Fruit fly (Drosophila melanogaster) ovary, adult (tissue): ENCODE measurements around the gene DNAlig3.

Source experiments
- CG17801 ChIP-seq: fragments of 200-800 bp; optimal IDR thresholded peaks from 2 replicates; lab custom pipeline; 2019; ENCODE audit warnings: missing biosample characterization, mild to moderate bottlenecking, missing genetic modification characterization, moderate library complexity; ENCODE audit not compliant: partially characterized antibody

The DNAlig3 gene

dm6 chr3R:12435948-12436347 lies 34.3 kb upstream of the DNAlig3 start, which contains the start of gene Desat2:
Gene Desat2, plus strand, starts transcription at chr3R:12436248.
- TF ChIP-seq CG17801 (GFP tag; lab: Kevin White, UChicago), result no peak

DNA sequence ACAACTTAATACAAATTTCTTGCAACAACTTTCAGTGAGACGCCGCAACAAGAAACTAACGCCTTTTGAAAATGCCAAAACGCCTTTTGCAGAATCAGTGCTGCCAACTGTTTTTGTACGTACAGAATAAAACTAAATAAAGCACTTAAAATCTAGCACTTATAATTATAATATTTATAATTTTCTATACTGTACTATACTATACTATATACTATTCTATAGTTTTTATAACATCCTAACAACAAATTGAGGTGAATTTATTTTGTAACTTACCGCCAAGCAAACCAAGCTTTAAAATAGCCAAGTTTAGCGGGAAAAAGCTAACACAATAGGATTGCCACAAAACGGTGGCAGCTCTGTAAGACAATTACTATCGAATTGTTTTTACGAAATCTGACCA lies 32.1 kb upstream of the DNAlig3 start, which contains the start of the genes Aos1 and Srlp:
TSS of gene Aos1 (minus strand) at position 59 of the 400 bp plus-strand sequence.
TSS of gene Srlp (plus strand) at position 335 of the 400 bp plus-strand sequence.
- peak; percentile 52 for TF ChIP-seq CG17801 (GFP tag; lab: Kevin White, UChicago)

dm6 chr3R:12431030-12431489 lies 29.4 kb upstream of the DNAlig3 start, which contains the start of gene Prosalpha2:
Gene Prosalpha2, plus strand, starts transcription at chr3R:12431321.
- TF ChIP-seq CG17801 (GFP tag; lab: Kevin White, UChicago), result peak; percentile 21

dm6 chr3R:12429120-12429610 lies 27.5 kb upstream of the DNAlig3 start, which contains the start of the genes CG5641 and CG5245:
Gene CG5641, minus strand, starts transcription at chr3R:12429282.
Gene CG5245, plus strand, starts transcription at chr3R:12429560.
- TF ChIP-seq CG17801 (GFP tag; lab: Kevin White, UChicago), result no peak

DNA sequence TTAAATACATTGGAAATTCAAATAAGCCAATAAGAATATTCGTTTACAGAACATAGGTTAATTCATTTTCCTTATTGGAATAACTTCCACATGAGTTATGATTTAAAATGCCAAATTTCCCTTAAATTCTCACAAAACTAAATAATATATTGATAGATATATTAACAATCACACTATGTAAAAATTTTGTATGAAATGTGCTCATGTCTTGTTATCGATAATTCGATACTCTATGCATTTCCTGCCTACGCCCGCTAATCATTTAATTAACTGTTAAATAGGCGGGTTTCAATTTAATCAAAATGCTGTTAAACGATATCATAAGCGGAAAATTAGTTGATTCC lies 24.6 kb upstream of the DNAlig3 start, which contains the start of gene NANS:
TSS of gene NANS (plus strand) at position 269 of the 344 bp plus-strand sequence.
- no peak for TF ChIP-seq CG17801 (GFP tag; lab: Kevin White, UChicago)

- TF ChIP-seq CG17801 (GFP tag; lab: Kevin White, UChicago), result no peak
Observed at dm6 chr3R:12425510-12426309, 24.1 kb upstream of the DNAlig3 start, which contains the start of gene Pp1-87B. Gene Pp1-87B, minus strand, starts transcription at chr3R:12425917.

dm6 chr3R:12423997-12424396 lies 22.4 kb upstream of the DNAlig3 start:
- no peak for TF ChIP-seq CG17801 (GFP tag; lab: Kevin White, UChicago)

- no peak for TF ChIP-seq CG17801 (GFP tag; lab: Kevin White, UChicago)
Observed at dm6 chr3R:12422379-12422975, 20.8 kb upstream of the DNAlig3 start, which contains the start of the genes Scgbeta and CG17202. Gene Scgbeta, minus strand, starts transcription at chr3R:12422429. Gene CG17202, plus strand, starts transcription at chr3R:12422768.

dm6 chr3R:12413274-12413958 lies 11.8 kb upstream of the DNAlig3 start, which contains the start of the genes Dip-C and pps:
Gene Dip-C, minus strand, starts transcription at chr3R:12413759.
Gene pps, plus strand, starts transcription at chr3R:12413828.
- peak; percentile 41 for TF ChIP-seq CG17801 (GFP tag; lab: Kevin White, UChicago)

dm6 chr3R:12411449-12411848 lies 9.8 kb upstream of the DNAlig3 start:
- TF ChIP-seq CG17801 (GFP tag; lab: Kevin White, UChicago), result no peak

DNA sequence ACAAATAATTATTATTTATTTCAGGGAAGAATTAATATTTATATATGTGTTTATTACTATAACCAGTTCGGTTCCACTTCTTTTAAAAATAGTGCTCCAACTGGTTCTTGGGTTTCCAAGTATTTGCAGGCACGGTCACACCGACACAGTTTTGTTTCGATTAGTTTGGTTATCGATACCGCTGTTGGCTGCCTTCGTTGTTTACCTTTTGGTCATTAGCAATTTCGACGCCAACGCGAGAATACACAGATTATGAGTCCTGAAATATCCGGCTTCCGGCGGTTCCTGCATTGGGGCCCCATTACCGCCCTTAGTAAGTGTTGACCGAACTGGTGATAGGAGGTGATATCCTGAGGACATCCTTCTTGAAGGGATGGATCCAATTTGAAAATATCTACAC lies 6.5 kb upstream of the DNAlig3 start, which contains the start of gene CG5196:
TSS of gene CG5196 (plus strand) at position 157 of the 400 bp plus-strand sequence.
- TF ChIP-seq CG17801 (GFP tag; lab: Kevin White, UChicago), result peak; percentile 25

DNA sequence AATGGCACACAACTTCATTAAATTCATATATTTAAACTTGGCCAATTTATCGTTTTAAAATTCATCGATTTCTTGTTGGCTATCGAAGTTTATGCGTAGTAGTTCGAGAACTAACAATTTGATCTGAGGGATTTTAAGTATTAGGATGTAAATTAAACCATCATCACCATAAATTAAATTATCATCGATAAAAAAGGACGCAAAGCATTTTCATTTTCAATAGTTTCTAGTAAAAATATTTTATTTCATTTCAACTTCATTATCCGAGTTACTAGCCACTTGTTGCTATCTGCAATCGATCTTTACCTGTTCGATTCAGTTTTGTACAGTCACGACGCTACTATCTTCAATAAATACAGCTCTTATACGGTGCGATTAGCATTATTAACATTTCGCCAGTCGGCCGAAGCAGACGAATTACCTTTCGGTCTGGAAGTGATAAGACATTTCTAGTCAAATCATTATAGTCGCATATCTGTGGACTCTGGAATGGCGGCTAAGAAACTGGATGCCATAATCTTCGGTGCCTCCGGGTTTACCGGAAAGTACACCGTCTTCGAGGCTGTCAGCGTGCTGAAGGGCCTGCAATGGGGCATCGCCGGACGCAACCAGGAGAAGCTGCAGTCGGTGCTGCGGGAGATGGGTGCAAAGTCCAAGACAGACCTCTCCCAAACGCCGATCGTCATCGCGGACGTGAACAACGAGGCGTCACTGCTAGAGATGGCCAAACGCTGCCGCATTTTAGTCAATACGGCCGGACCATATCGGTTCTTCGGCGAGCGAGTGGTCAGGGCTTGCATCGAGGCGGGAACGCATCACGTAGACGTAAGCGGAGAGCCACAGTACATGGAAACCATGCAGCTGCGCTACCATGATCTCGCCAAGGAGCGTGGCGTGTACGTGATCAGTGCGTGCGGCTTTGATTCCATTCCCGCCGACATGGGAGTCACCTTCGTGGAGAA lies 4.9 kb upstream of the DNAlig3 start, which contains the start of gene CG5167:
TSS of gene CG5167 (plus strand) at position 298 of the 962 bp plus-strand sequence.
- peak; percentile 75 for TF ChIP-seq CG17801 (GFP tag; lab: Kevin White, UChicago)

dm6 chr3R:12405928-12406234 lies 4.2 kb upstream of the DNAlig3 start, which contains the start of gene Cyp9f2:
Gene Cyp9f2, minus strand, starts transcription at chr3R:12406028.
- no peak for TF ChIP-seq CG17801 (GFP tag; lab: Kevin White, UChicago)
